Fruit fly (Drosophila melanogaster) whole organism, embryonic: Measurements from ENCODE around the gene side-IV.
A peak's percentile ranks its signal among the peaks of the same experiment; 100 is the strongest.

Experiments used
- Abd-B ChIP-seq: fragments of 200-800 bp; sonication (Bioruptor generic); optimal IDR thresholded peaks from 2 replicates; lab custom pipeline; 2018; ENCODE audit warnings: missing biosample characterization, mild to moderate bottlenecking, missing genetic modification characterization, moderate library complexity
- CG1024 ChIP-seq: fragments of 200-800 bp; sonication (Bioruptor generic); IDR thresholded peaks from 2 replicates; pipeline ENCODE4 v1.3.6; 2022; ENCODE audit warnings: missing biosample characterization, missing genetic modification characterization
- CG10979 ChIP-seq: fragments of 200-800 bp; sonication (Bioruptor generic); optimal IDR thresholded peaks from 2 replicates; lab custom pipeline; 2018; ENCODE audit warnings: missing biosample characterization, mild to moderate bottlenecking, missing genetic modification characterization, moderate library complexity
- CG11085 ChIP-seq: fragments of 200-800 bp; sonication (Bioruptor generic); IDR thresholded peaks from 2 replicates; pipeline ENCODE4 v1.3.6; 2022; ENCODE audit warnings: missing biosample characterization, missing genetic modification characterization
- CG12104 ChIP-seq: fragments of 200-800 bp; sonication (Bioruptor generic); optimal IDR thresholded peaks from 3 replicates; lab custom pipeline; 2016; ENCODE audit warnings: missing biosample characterization, missing genetic modification characterization
- CG12155 ChIP-seq: fragments of 200-800 bp; sonication (Bioruptor generic); optimal IDR thresholded peaks from 3 replicates; lab custom pipeline; 2016; ENCODE audit warnings: missing biosample characterization, missing genetic modification characterization
- CG13123 ChIP-seq: fragments of 200-800 bp; sonication (Bioruptor generic); optimal IDR thresholded peaks from 2 replicates; lab custom pipeline; 2016; ENCODE audit warnings: missing biosample characterization, missing genetic modification characterization
- CG13296 ChIP-seq: fragments of 200-800 bp; sonication (Bioruptor generic); optimal IDR thresholded peaks from 3 replicates; lab custom pipeline; 2018; ENCODE audit warnings: missing biosample characterization, mild to moderate bottlenecking, missing genetic modification characterization
- CG13775 ChIP-seq: fragments of 200-800 bp; sonication (Bioruptor generic); optimal IDR thresholded peaks from 3 replicates; lab custom pipeline; 2017; ENCODE audit warnings: missing biosample characterization, mild to moderate bottlenecking, missing genetic modification characterization
- CG14014 ChIP-seq: fragments of 200-800 bp; sonication (Bioruptor generic); IDR thresholded peaks from 2 replicates; pipeline ENCODE4 v1.3.6; 2022; ENCODE audit warnings: missing biosample characterization, missing genetic modification characterization
- CG14710 ChIP-seq: fragments of 200-800 bp; sonication (Bioruptor generic); optimal IDR thresholded peaks from 3 replicates; lab custom pipeline; 2019; ENCODE audit warnings: missing biosample characterization, mild to moderate bottlenecking, missing genetic modification characterization, moderate library complexity
- CG16815 ChIP-seq: fragments of 200-800 bp; sonication (Bioruptor generic); optimal IDR thresholded peaks from 3 replicates; lab custom pipeline; 2017; ENCODE audit warnings: missing biosample characterization, mild to moderate bottlenecking, missing genetic modification characterization
- CG17568 ChIP-seq: fragments of 200-800 bp; sonication (Bioruptor generic); optimal IDR thresholded peaks from 2 replicates; lab custom pipeline; 2018; ENCODE audit warnings: missing biosample characterization, mild to moderate bottlenecking, missing genetic modification characterization, moderate library complexity
- CG2129 ChIP-seq: fragments of 200-800 bp; sonication (Bioruptor generic); IDR thresholded peaks from 2 replicates; pipeline ENCODE4 v1.3.6; 2022; ENCODE audit warnings: missing biosample characterization, missing genetic modification characterization; ENCODE audit not compliant: partially characterized antibody
- CG30020 ChIP-seq: fragments of 200-800 bp; optimal IDR thresholded peaks from 2 replicates; lab custom pipeline; 2019; ENCODE audit warnings: missing biosample characterization, mild to moderate bottlenecking, missing genetic modification characterization, moderate library complexity
- CG4730 ChIP-seq: fragments of 200-800 bp; sonication (Bioruptor generic); IDR thresholded peaks from 2 replicates; pipeline ENCODE4 v1.3.6; 2022; ENCODE audit warnings: missing biosample characterization, missing genetic modification characterization
- CG7745 ChIP-seq: fragments of 200-800 bp; sonication (Bioruptor generic); optimal IDR thresholded peaks from 2 replicates; lab custom pipeline; 2018; ENCODE audit warnings: missing biosample characterization, mild to moderate bottlenecking, missing genetic modification characterization, moderate library complexity
- CG8089 ChIP-seq: fragments of 200-800 bp; sonication (Bioruptor generic); optimal IDR thresholded peaks from 3 replicates; lab custom pipeline; 2016; ENCODE audit warnings: missing biosample characterization, missing genetic modification characterization
- CG8281 ChIP-seq: fragments of 200-800 bp; sonication (Bioruptor generic); optimal IDR thresholded peaks from 2 replicates; lab custom pipeline; 2018; ENCODE audit warnings: missing biosample characterization, mild to moderate bottlenecking, missing genetic modification characterization, moderate library complexity
- CG8478 ChIP-seq: fragments of >200 bp; optimal IDR thresholded peaks from 2 replicates; lab custom pipeline; 2018
- CG8765 ChIP-seq: fragments of 200-800 bp; sonication (Bioruptor generic); IDR thresholded peaks from 2 replicates; pipeline ENCODE4 v1.3.6; 2022; ENCODE audit warnings: missing biosample characterization, missing genetic modification characterization
- CG8944 ChIP-seq: fragments of 200-800 bp; sonication (Bioruptor generic); optimal IDR thresholded peaks from 3 replicates; lab custom pipeline; 2016; ENCODE audit warnings: missing biosample characterization, missing genetic modification characterization
- D19A ChIP-seq: fragments of 200-800 bp; optimal IDR thresholded peaks from 3 replicates; lab custom pipeline; 2019; ENCODE audit warnings: missing biosample characterization, mild to moderate bottlenecking, missing genetic modification characterization, moderate library complexity
- Elba2 ChIP-seq: fragments of 200-800 bp; sonication (Bioruptor generic); optimal IDR thresholded peaks from 3 replicates; lab custom pipeline; 2016; ENCODE audit warnings: missing biosample characterization, missing genetic modification characterization
- HmgD ChIP-seq: fragments of 200-800 bp; sonication (Bioruptor generic); optimal IDR thresholded peaks from 3 replicates; lab custom pipeline; 2016; ENCODE audit warnings: missing biosample characterization, missing genetic modification characterization
- MESR4 ChIP-seq: fragments of 200-800 bp; sonication (Bioruptor generic); optimal IDR thresholded peaks from 2 replicates; lab custom pipeline; 2018; ENCODE audit warnings: missing biosample characterization, mild to moderate bottlenecking, missing genetic modification characterization, moderate library complexity
- NC2α ChIP-seq: fragments of 200-800 bp; sonication (Bioruptor generic); optimal IDR thresholded peaks from 2 replicates; lab custom pipeline; 2016; ENCODE audit warnings: missing biosample characterization, missing genetic modification characterization
- Nf-YB ChIP-seq: fragments of 200-800 bp; sonication (Bioruptor generic); optimal IDR thresholded peaks from 3 replicates; lab custom pipeline; 2019; ENCODE audit warnings: missing biosample characterization, mild to moderate bottlenecking, missing genetic modification characterization, moderate library complexity
- ase ChIP-seq: fragments of 200-800 bp; sonication (Bioruptor generic); IDR thresholded peaks from 3 replicates; pipeline ENCODE4 v1.3.6; 2022; ENCODE audit warnings: missing biosample characterization, missing genetic modification characterization
- bowl ChIP-seq: fragments of 200-800 bp; sonication (Bioruptor generic); IDR thresholded peaks from 2 replicates; pipeline ENCODE4 v1.3.6; 2022; ENCODE audit warnings: missing biosample characterization, missing genetic modification characterization
- bsh ChIP-seq, 2 experiments: fragments of 200-800 bp; sonication (Bioruptor generic); optimal IDR thresholded peaks; 2 replicates each; lab custom pipeline; 2017 to 2018; ENCODE audit warnings: mild to moderate bottlenecking in 2 of 2, missing biosample characterization in 2 of 2, missing genetic modification characterization in 2 of 2, moderate library complexity in 1 of 2
- cato ChIP-seq: fragments of 200-800 bp; sonication (Bioruptor generic); optimal IDR thresholded peaks from 2 replicates; lab custom pipeline; 2016; ENCODE audit warnings: missing biosample characterization, missing genetic modification characterization, borderline replicate concordance
- corto ChIP-seq: fragments of 200-800 bp; sonication (Bioruptor generic); optimal IDR thresholded peaks from 2 replicates; lab custom pipeline; 2016; ENCODE audit warnings: missing biosample characterization, mild to moderate bottlenecking, missing genetic modification characterization, moderate library complexity
- danr ChIP-seq: fragments of 200-800 bp; sonication (Bioruptor generic); IDR thresholded peaks from 2 replicates; pipeline ENCODE4 v1.3.6; 2022; ENCODE audit warnings: missing biosample characterization, missing genetic modification characterization
- dati ChIP-seq: fragments of 200-800 bp; sonication (Bioruptor generic); IDR thresholded peaks from 2 replicates; pipeline ENCODE4 v1.3.6; 2022; ENCODE audit warnings: missing biosample characterization, missing genetic modification characterization
- dmrt99B ChIP-seq: fragments of 200-800 bp; sonication (Bioruptor generic); optimal IDR thresholded peaks from 2 replicates; lab custom pipeline; 2018; ENCODE audit warnings: missing biosample characterization, mild to moderate bottlenecking, missing genetic modification characterization, moderate library complexity
- dysf ChIP-seq: fragments of 200-800 bp; sonication (Bioruptor generic); IDR thresholded peaks from 3 replicates; pipeline ENCODE4 v1.3.6; 2022; ENCODE audit warnings: missing biosample characterization, missing genetic modification characterization
- emc ChIP-seq: fragments of 200-800 bp; sonication (Bioruptor generic); optimal IDR thresholded peaks from 2 replicates; lab custom pipeline; 2016; ENCODE audit warnings: missing biosample characterization, missing genetic modification characterization
- eyg ChIP-seq: fragments of 200-800 bp; sonication (Bioruptor generic); optimal IDR thresholded peaks from 3 replicates; lab custom pipeline; 2016; ENCODE audit warnings: missing biosample characterization, missing genetic modification characterization
- gsb-n ChIP-seq: fragments of 200-800 bp; sonication (Bioruptor generic); optimal IDR thresholded peaks from 3 replicates; lab custom pipeline; 2018; ENCODE audit warnings: missing biosample characterization, mild to moderate bottlenecking, missing genetic modification characterization
- hb ChIP-seq: fragments of 200-800 bp; sonication (Bioruptor generic); IDR thresholded peaks from 3 replicates; pipeline ENCODE4 v1.3.6; 2022; ENCODE audit warnings: missing biosample characterization, missing genetic modification characterization; ENCODE audit not compliant: partially characterized antibody
- hth ChIP-seq: fragments of >200 bp; optimal IDR thresholded peaks from 2 replicates; lab custom pipeline; 2017; ENCODE audit warnings: inconsistent platforms
- insv ChIP-seq, 2 experiments: fragments of 200-800 bp; sonication (Bioruptor generic); optimal IDR thresholded peaks; 3 replicates each; lab custom pipeline; 2016 to 2018; ENCODE audit warnings: missing biosample characterization in 2 of 2, missing genetic modification characterization in 2 of 2
- lov ChIP-seq, 2 experiments: fragments of 200-800 bp in 1 of 2; fragments of >200 bp in 1 of 2; sonication (Bioruptor generic) in 1 of 2; IDR thresholded peaks in 1 of 2; optimal IDR thresholded peaks in 1 of 2; 2 replicates in 1 of 2; 3 replicates in 1 of 2; pipeline versions ENCODE4 v1.3.6 to Lab custom; 2017 to 2022; ENCODE audit warnings: missing biosample characterization in 1 of 2, missing genetic modification characterization in 1 of 2
- nerfin-1 ChIP-seq: fragments of 200-800 bp; sonication (Bioruptor generic); optimal IDR thresholded peaks from 3 replicates; lab custom pipeline; 2019; ENCODE audit warnings: missing biosample characterization, mild to moderate bottlenecking, missing genetic modification characterization, moderate library complexity
- pfk ChIP-seq: fragments of 200-800 bp; sonication (Bioruptor generic); optimal IDR thresholded peaks from 2 replicates; lab custom pipeline; 2018; ENCODE audit warnings: missing biosample characterization, mild to moderate bottlenecking, missing genetic modification characterization, moderate library complexity
- pnt ChIP-seq: fragments of 200-800 bp; sonication (Bioruptor generic); optimal IDR thresholded peaks from 3 replicates; lab custom pipeline; 2016; ENCODE audit warnings: missing biosample characterization, missing genetic modification characterization
- seq ChIP-seq: fragments of 200-800 bp; sonication (Bioruptor generic); IDR thresholded peaks from 2 replicates; pipeline ENCODE4 v1.3.6; 2022; ENCODE audit warnings: missing biosample characterization, missing genetic modification characterization
- sima ChIP-seq: fragments of 200-800 bp; sonication (Bioruptor generic); optimal IDR thresholded peaks from 2 replicates; lab custom pipeline; 2016; ENCODE audit warnings: missing biosample characterization, missing genetic modification characterization
- sob ChIP-seq: fragments of 200-800 bp; sonication (Bioruptor generic); IDR thresholded peaks from 2 replicates; pipeline ENCODE4 v1.3.6; 2022; ENCODE audit warnings: missing biosample characterization, missing genetic modification characterization
- toy ChIP-seq: fragments of 200-800 bp; sonication (Bioruptor generic); IDR thresholded peaks from 2 replicates; pipeline ENCODE4 v1.3.6; 2022; ENCODE audit warnings: missing biosample characterization, missing genetic modification characterization
- vfl ChIP-seq: fragments of 200-800 bp; sonication (Bioruptor generic); optimal IDR thresholded peaks from 2 replicates; lab custom pipeline; 2016; ENCODE audit warnings: missing biosample characterization, missing genetic modification characterization

side-IV gene

dm6 chr3R:13446489-13446888 lies 3.9 kb upstream of the side-IV start (continued):
- TF ChIP-seq seq (no peak), dysf (GFP tag; lab: Robert Waterston, UW) (peak; percentile 68; the same call in 2 of the 3 replicates), pfk (GFP tag; lab: Kevin White, UChicago) (no peak), CG14710 (tag; lab: Kevin White, UChicago) (peak; percentile 42), MESR4 (GFP tag; lab: Kevin White, UChicago) (no peak), hb (GFP tag; lab: Robert Waterston, UW) (no peak), corto (GFP tag; lab: Kevin White, UChicago) (no peak), cato (GFP tag; lab: Kevin White, UChicago) (no peak), CG8765 (GFP tag; lab: Robert Waterston, UW) (no peak), dati (no peak), CG7745 (no peak), CG17568 (GFP tag; lab: Kevin White, UChicago) (no peak), CG12104 (GFP tag; lab: Kevin White, UChicago) (no peak), CG30020 (tag; lab: Kevin White, UChicago) (no peak), Nf-YB (peak; percentile 43), Abd-B (peak; percentile 46), insv (GFP tag; optimal IDR thresholded peaks at IDR 0.05; lab: Kevin White, UChicago) (no peak), pnt (no peak), bsh (GFP tag; optimal IDR thresholded peaks at IDR 0.05; lab: Kevin White, UChicago) (peak in 1 of 2 experiments; percentile 69), CG8478 (lab: Kevin White, UChicago) (no peak), CG13296 (GFP tag; lab: Kevin White, UChicago) (peak; percentile 13), D19A (peak; percentile 15), CG16815 (peak; percentile 20), nerfin-1 (tag; lab: Kevin White, UChicago) (peak; percentile 3), NC2α (GFP tag; lab: Kevin White, UChicago) (no peak), CG8089 (GFP tag; lab: Kevin White, UChicago) (no peak), dmrt99B (tag; lab: Kevin White, UChicago) (peak; percentile 63), gsb-n (tag; lab: Kevin White, UChicago) (no peak), Elba2 (GFP tag; lab: Kevin White, UChicago) (no peak), CG2129 (no peak), sob (GFP tag; lab: Robert Waterston, UW) (no peak), CG10979 (tag; lab: Kevin White, UChicago) (peak; percentile 61), CG1024 (GFP tag; lab: Robert Waterston, UW) (no peak), CG4730 (GFP tag; lab: Robert Waterston, UW) (no peak), eyg (GFP tag; lab: Kevin White, UChicago) (no peak), toy (GFP tag; lab: Robert Waterston, UW) (no peak), danr (GFP tag; lab: Robert Waterston, UW) (no peak), CG13775 (GFP tag; lab: Kevin White, UChicago) (peak; percentile 40), lov (optimal IDR thresholded peaks at IDR 0.05; lab: Kevin White, UChicago) (no peak), lov (GFP tag; IDR thresholded peaks at IDR 0.05; lab: Robert Waterston, UW) (no peak), hth (lab: Kevin White, UChicago) (no peak), CG12155 (GFP tag; lab: Kevin White, UChicago) (peak; percentile 5), ase (GFP tag; lab: Robert Waterston, UW) (no peak), vfl (no peak), emc (GFP tag; lab: Kevin White, UChicago) (no peak), CG13123 (GFP tag; lab: Kevin White, UChicago) (no peak), HmgD (GFP tag; lab: Kevin White, UChicago) (no peak), CG14014 (GFP tag; lab: Robert Waterston, UW) (no peak), sima (GFP tag; lab: Kevin White, UChicago) (peak; percentile 3), CG11085 (no peak), CG8944 (GFP tag; lab: Kevin White, UChicago) (no peak), CG8281 (no peak), bowl (GFP tag; lab: Robert Waterston, UW) (no peak)
